Worm (Caenorhabditis elegans) whole organism, L4 larva: ENCODE results near the gene C16A3.2.

Experiments used
- F10B5.3 ChIP-seq: sonication (generic microtip); optimal IDR thresholded peaks from 2 replicates; lab custom pipeline; 2016; ENCODE audit warnings: mild to moderate bottlenecking, missing genetic modification characterization, missing compliant biosample characterization
- F37D6.2 ChIP-seq: sonication (generic microtip); optimal IDR thresholded peaks from 2 replicates; lab custom pipeline; 2016; ENCODE audit warnings: mild to moderate bottlenecking, missing genetic modification characterization, missing compliant biosample characterization
- Y48G9A.11 ChIP-seq: fragments of 200-800 bp; sonication (Bioruptor generic); IDR thresholded peaks from 2 replicates; pipeline ENCODE4 v1.3.6; 2022; ENCODE audit warnings: missing genetic modification reagents, missing genetic modification characterization, missing compliant biosample characterization
- Y5F2A.4 ChIP-seq: fragments of 200-800 bp; sonication (Bioruptor generic); optimal IDR thresholded peaks from 2 replicates; lab custom pipeline; 2018; ENCODE audit warnings: mild to moderate bottlenecking, missing genetic modification characterization, missing compliant biosample characterization
- Y75B8A.6 ChIP-seq: fragments of 200-800 bp; sonication (Bioruptor generic); IDR thresholded peaks from 2 replicates; pipeline ENCODE4 v1.3.6; 2022; ENCODE audit warnings: missing genetic modification reagents, missing genetic modification characterization, missing compliant biosample characterization
- ZK337.2 ChIP-seq: fragments of 200-800 bp; sonication (Bioruptor generic); IDR thresholded peaks from 2 replicates; pipeline ENCODE4 v1.3.6; 2022; ENCODE audit warnings: missing genetic modification reagents, missing genetic modification characterization, missing compliant biosample characterization
- ZK546.5 ChIP-seq, 2 experiments: sonication (generic microtip); optimal IDR thresholded peaks; 2 replicates each; lab custom pipeline; 2017; ENCODE audit warnings: missing biosample characterization in 2 of 2, missing genetic modification characterization in 2 of 2
- aha-1 ChIP-seq: fragments of 150-350 bp; peaks from one replicate; lab custom pipeline; 2014; ENCODE audit warnings: missing biosample characterization, missing genetic modification characterization
- ceh-28 ChIP-seq: fragments of 150-350 bp; optimal IDR thresholded peaks from 2 replicates; lab custom pipeline; 2014; ENCODE audit warnings: missing biosample characterization, missing genetic modification reagents, missing genetic modification characterization
- ceh-32 ChIP-seq: sonication (generic microtip); optimal IDR thresholded peaks from 2 replicates; lab custom pipeline; 2016; ENCODE audit warnings: mild to moderate bottlenecking, missing genetic modification characterization, missing compliant biosample characterization; ENCODE audit not compliant: poor library complexity
- ceh-44 ChIP-seq: fragments of 200-800 bp; sonication (Bioruptor generic); IDR thresholded peaks from 2 replicates; pipeline ENCODE4 v1.3.6; 2022; ENCODE audit warnings: missing genetic modification reagents, missing genetic modification characterization, missing compliant biosample characterization
- ceh-82 ChIP-seq: sonication (generic microtip); optimal IDR thresholded peaks from 2 replicates; lab custom pipeline; 2017; ENCODE audit warnings: missing biosample characterization, missing genetic modification characterization
- ces-1 ChIP-seq: fragments of 150-350 bp; sonication (generic microtip); optimal IDR thresholded peaks from 4 replicates; lab custom pipeline; 2014; ENCODE audit warnings: missing biosample characterization, missing genetic modification reagents, missing genetic modification characterization
- cey-2 ChIP-seq: sonication (generic microtip); optimal IDR thresholded peaks from 3 replicates; lab custom pipeline; 2017; ENCODE audit warnings: missing genetic modification characterization, mild to moderate bottlenecking, missing compliant biosample characterization, antibody characterized with exemption, borderline replicate concordance; ENCODE audit not compliant: insufficient read depth
- daf-12 ChIP-seq: fragments of 150-350 bp; optimal IDR thresholded peaks from 2 replicates; lab custom pipeline; 2014; ENCODE audit warnings: missing biosample characterization, missing genetic modification reagents, missing genetic modification characterization
- dmd-6 ChIP-seq: fragments of 200-800 bp; sonication (Bioruptor generic); IDR thresholded peaks from 2 replicates; pipeline ENCODE4 v1.3.6; 2022; ENCODE audit warnings: missing genetic modification reagents, missing genetic modification characterization, missing compliant biosample characterization
- dpl-1 ChIP-seq: fragments of 150-350 bp; optimal IDR thresholded peaks from 2 replicates; lab custom pipeline; 2014; ENCODE audit warnings: missing biosample characterization, missing genetic modification reagents, missing genetic modification characterization
- egl-27 ChIP-seq: sonication (generic microtip); optimal IDR thresholded peaks from 3 replicates; lab custom pipeline; 2017; ENCODE audit warnings: missing biosample characterization, missing genetic modification reagents, missing genetic modification characterization
- egl-43 ChIP-seq: fragments of 200-800 bp; sonication (Bioruptor generic); IDR thresholded peaks from 2 replicates; pipeline ENCODE4 v1.3.6; 2022; ENCODE audit warnings: missing genetic modification reagents, missing genetic modification characterization, missing compliant biosample characterization
- fkh-10 ChIP-seq: fragments of 150-350 bp; optimal IDR thresholded peaks from 2 replicates; lab custom pipeline; 2014; ENCODE audit warnings: missing biosample characterization, missing genetic modification reagents, missing genetic modification characterization
- fos-1 ChIP-seq: fragments of 150-350 bp; optimal IDR thresholded peaks from 2 replicates; lab custom pipeline; 2014; ENCODE audit warnings: missing biosample characterization, missing genetic modification characterization
- hif-1 ChIP-seq, 2 experiments: sonication (generic microtip); optimal IDR thresholded peaks; 2 replicates each; lab custom pipeline; 2016 to 2017; ENCODE audit warnings: missing compliant biosample characterization in 2 of 2, missing genetic modification characterization in 2 of 2, missing genetic modification reagents in 2 of 2, missing genotype in 2 of 2, mild to moderate bottlenecking in 1 of 2
- hlh-30 ChIP-seq: sonication (generic microtip); optimal IDR thresholded peaks from 2 replicates; lab custom pipeline; 2017; ENCODE audit warnings: antibody characterized with exemption, mild to moderate bottlenecking, missing genetic modification characterization, missing compliant biosample characterization; ENCODE audit not compliant: insufficient read depth
- hmg-1.1 ChIP-seq: fragments of 200-800 bp; sonication (Bioruptor generic); IDR thresholded peaks from 2 replicates; pipeline ENCODE4 v1.3.6; 2022; ENCODE audit warnings: missing genetic modification reagents, missing genetic modification characterization, missing compliant biosample characterization
- lin-1 ChIP-seq: fragments of 200-800 bp; sonication (Bioruptor generic); IDR thresholded peaks from 2 replicates; pipeline ENCODE4 v1.3.6; 2022; ENCODE audit warnings: missing genetic modification reagents, missing genetic modification characterization, missing compliant biosample characterization
- lin-29 ChIP-seq: fragments of 200-800 bp; sonication (Bioruptor generic); IDR thresholded peaks from 2 replicates; pipeline ENCODE4 v1.3.6; 2022; ENCODE audit warnings: missing genetic modification reagents, missing genetic modification characterization, missing compliant biosample characterization
- lir-3 ChIP-seq: sonication (generic microtip); optimal IDR thresholded peaks from 2 replicates; lab custom pipeline; 2016; ENCODE audit warnings: mild to moderate bottlenecking, missing genetic modification characterization, missing compliant biosample characterization
- mdl-1 ChIP-seq, 2 experiments: fragments of 150-350 bp in 1 of 2; sonication (generic microtip) in 1 of 2; optimal IDR thresholded peaks; 2 replicates each; lab custom pipeline; 2014 to 2017; ENCODE audit warnings: missing biosample characterization in 2 of 2, missing genetic modification characterization in 2 of 2
- mdt-29 ChIP-seq: fragments of 200-800 bp; sonication (Bioruptor generic); IDR thresholded peaks from 2 replicates; pipeline ENCODE4 v1.3.6; 2022; ENCODE audit warnings: missing genetic modification reagents, missing genetic modification characterization, missing compliant biosample characterization
- mep-1 ChIP-seq: fragments of 150-350 bp; sonication (generic microtip); optimal IDR thresholded peaks from 3 replicates; lab custom pipeline; 2014; ENCODE audit warnings: missing biosample characterization, missing genetic modification characterization
- mes-2 ChIP-seq: sonication (generic microtip); optimal IDR thresholded peaks from 2 replicates; lab custom pipeline; 2016; ENCODE audit warnings: missing genotype, mild to moderate bottlenecking, missing genetic modification characterization, missing compliant biosample characterization; ENCODE audit not compliant: poor library complexity, severe bottlenecking
- mxl-3 ChIP-seq: fragments of 200-800 bp; sonication (Bioruptor generic); optimal IDR thresholded peaks from 2 replicates; lab custom pipeline; 2018; ENCODE audit warnings: mild to moderate bottlenecking, missing genetic modification characterization, missing compliant biosample characterization
- nhr-111 ChIP-seq: fragments of 200-800 bp; sonication (Bioruptor generic); optimal IDR thresholded peaks from 2 replicates; lab custom pipeline; 2018; ENCODE audit warnings: mild to moderate bottlenecking, missing genetic modification characterization, missing compliant biosample characterization
- nhr-237 ChIP-seq: sonication (generic microtip); optimal IDR thresholded peaks from 2 replicates; lab custom pipeline; 2017; ENCODE audit warnings: missing biosample characterization, missing genetic modification characterization
- nhr-28 ChIP-seq: fragments of 150-350 bp; optimal IDR thresholded peaks from 2 replicates; lab custom pipeline; 2014; ENCODE audit warnings: missing biosample characterization, missing genetic modification characterization
- nhr-42 ChIP-seq: fragments of 200-800 bp; sonication (Bioruptor generic); IDR thresholded peaks from 2 replicates; pipeline ENCODE4 v1.3.6; 2022; ENCODE audit warnings: missing genetic modification characterization, missing compliant biosample characterization
- nhr-48 ChIP-seq: sonication (generic microtip); optimal IDR thresholded peaks from 2 replicates; lab custom pipeline; 2016; ENCODE audit warnings: mild to moderate bottlenecking, missing genetic modification characterization, missing compliant biosample characterization
- nhr-6 ChIP-seq: fragments of 150-350 bp; optimal IDR thresholded peaks from 2 replicates; lab custom pipeline; 2014; ENCODE audit warnings: missing biosample characterization, missing genetic modification characterization
- nhr-76 ChIP-seq: fragments of 150-350 bp; optimal IDR thresholded peaks from 2 replicates; lab custom pipeline; 2014; ENCODE audit warnings: missing biosample characterization, missing genetic modification characterization
- pha-4 ChIP-seq, 2 experiments: fragments of 150-350 bp in 1 of 2; fragments of 200-800 bp in 1 of 2; sonication (Bioruptor generic) in 1 of 2; IDR thresholded peaks in 1 of 2; optimal IDR thresholded peaks in 1 of 2; 2 replicates each; pipeline versions ENCODE4 v1.3.6 to Lab custom; 2014 to 2022; ENCODE audit warnings: missing genetic modification characterization in 2 of 2, missing genetic modification reagents in 2 of 2, missing biosample characterization in 1 of 2, missing compliant biosample characterization in 1 of 2
- pqm-1 ChIP-seq: sonication (generic microtip); optimal IDR thresholded peaks from 2 replicates; lab custom pipeline; 2017; ENCODE audit warnings: missing biosample characterization, missing genetic modification characterization
- tra-1 ChIP-seq: fragments of 200-800 bp; sonication (Bioruptor generic); IDR thresholded peaks from 2 replicates; pipeline ENCODE4 v1.3.6; 2022; ENCODE audit warnings: missing genetic modification reagents, missing genetic modification characterization, missing compliant biosample characterization
- unc-62 ChIP-seq, 3 experiments: fragments of 150-350 bp in 1 of 3; sonication (generic microtip); optimal IDR thresholded peaks in 2 of 3; peaks in 1 of 3; 1 replicate in 1 of 3; 2 replicates in 2 of 3; lab custom pipeline; 2014 to 2017; ENCODE audit warnings: missing biosample characterization in 3 of 3, missing genetic modification characterization in 3 of 3, missing genetic modification reagents in 3 of 3, missing genotype in 1 of 3
- zag-1 ChIP-seq: fragments of 150-350 bp; optimal IDR thresholded peaks from 2 replicates; lab custom pipeline; 2014; ENCODE audit warnings: missing biosample characterization, missing genetic modification characterization
- zfp-3 ChIP-seq: fragments of 200-800 bp; sonication (Bioruptor generic); conservative IDR thresholded peaks from 2 replicates; pipeline ENCODE4 v1.3.6; 2022; ENCODE audit warnings: missing genetic modification reagents, missing genetic modification characterization, missing compliant biosample characterization
- zip-11 ChIP-seq: fragments of 200-800 bp; sonication (Bioruptor generic); IDR thresholded peaks from 2 replicates; pipeline ENCODE4 v1.3.6; 2022; ENCODE audit warnings: missing genetic modification characterization, missing compliant biosample characterization

Gene C16A3.2

DNA sequence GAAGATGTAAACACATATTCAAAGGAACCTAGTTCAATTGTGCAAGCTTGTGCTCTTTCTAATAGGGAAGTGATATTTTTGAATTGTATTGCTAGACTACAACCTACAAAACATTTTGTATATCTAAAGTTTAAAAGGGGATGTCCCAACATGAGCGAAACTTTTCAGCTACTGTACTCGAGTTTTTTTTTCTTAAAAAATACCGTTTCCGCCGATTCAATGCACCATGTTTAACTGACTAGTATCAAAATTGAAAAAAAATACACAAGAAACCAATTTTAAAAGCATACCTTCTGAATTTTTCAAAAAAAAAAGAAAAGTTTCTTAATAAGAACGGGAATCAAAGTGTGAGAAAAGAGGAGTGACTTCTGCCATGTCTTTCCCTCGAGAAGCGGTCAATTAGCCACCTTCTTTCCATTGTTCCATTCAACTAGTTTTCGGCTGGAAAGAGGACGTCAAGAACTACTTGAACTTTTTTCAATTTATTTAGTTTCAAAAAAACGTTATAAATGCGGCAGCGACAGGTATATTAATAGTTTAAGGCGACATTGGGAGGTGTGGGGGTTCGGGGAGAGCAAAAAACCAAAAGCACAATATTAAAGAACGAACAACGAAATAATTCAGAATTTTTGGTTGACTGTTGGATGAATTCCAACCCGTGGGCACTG lies 25.8 kb downstream of the C16A3.2 start, which contains the start of gene nas-4 (continued):
- peak; percentile 43; the same call in 1 of the 2 replicates for TF ChIP-seq hmg-1.1 (GFP tag; lab: Robert Waterston, UW)
- TF ChIP-seq nhr-111 (GFP tag; lab: Kevin White, UChicago) = no peak
- TF ChIP-seq zip-11 (GFP tag; lab: Robert Waterston, UW) = no peak
- peak; percentile 19; the same call in 1 of the 2 replicates for TF ChIP-seq dmd-6 (GFP tag; lab: Robert Waterston, UW)
- TF ChIP-seq nhr-48 = peak; percentile 41
- TF ChIP-seq pha-4 (GFP tag; IDR thresholded peaks at IDR 0.05; lab: Robert Waterston, UW) = no peak
- TF ChIP-seq pha-4 (tag; optimal IDR thresholded peaks at IDR 0.05; lab: Kevin White, UChicago) = no peak
- no peak for TF ChIP-seq hlh-30
- TF ChIP-seq daf-12 (tag; lab: Kevin White, UChicago) = no peak
- TF ChIP-seq fos-1 = peak; percentile 28
- TF ChIP-seq nhr-237 (tag; lab: Kevin White, UChicago) = no peak
- TF ChIP-seq Y75B8A.6 = no peak
- no peak for TF ChIP-seq mdl-1 (tag; optimal IDR thresholded peaks at IDR 0.05; lab: Kevin White, UChicago)
- TF ChIP-seq unc-62 (GFP tag; optimal IDR thresholded peaks at IDR 0.05 in 1 of 2; lab: Kevin White, UChicago) = peak in 1 of 2 experiments; percentile 56
- TF ChIP-seq unc-62 (tag; optimal IDR thresholded peaks at IDR 0.05; lab: Kevin White, UChicago) = no peak
- TF ChIP-seq egl-27 (tag; lab: Kevin White, UChicago) = no peak
- TF ChIP-seq mep-1 (tag; lab: Kevin White, UChicago) = peak; percentile 71
- TF ChIP-seq ceh-82 = no peak
- TF ChIP-seq nhr-42 = no peak
- no peak for TF ChIP-seq fkh-10
- no peak for TF ChIP-seq dpl-1 (GFP tag; lab: Kevin White, UChicago)
- peak; percentile 35; the same call in 1 of the 2 replicates for TF ChIP-seq mdt-29 (GFP tag; lab: Robert Waterston, UW)
- TF ChIP-seq ces-1 (GFP tag; lab: Kevin White, UChicago) = no peak
- TF ChIP-seq cey-2 = no peak
- TF ChIP-seq mes-2 (tag; lab: Kevin White, UChicago) = peak; percentile 41
- no peak for TF ChIP-seq Y48G9A.11 (GFP tag; lab: Robert Waterston, UW)
- TF ChIP-seq ceh-44 (GFP tag; lab: Robert Waterston, UW) = no peak
- TF ChIP-seq nhr-76 (tag; lab: Kevin White, UChicago) = no peak
- TF ChIP-seq hif-1 (tag; optimal IDR thresholded peaks at IDR 0.05; lab: Kevin White, UChicago) = no peak

- TF ChIP-seq mxl-3 (peak; percentile 6), Y5F2A.4 (GFP tag; lab: Kevin White, UChicago) (no peak), aha-1 (peak; percentile 40)
Measured at ce11 chrIII:6418254-6418653, 28.6 kb downstream of the C16A3.2 start.

DNA sequence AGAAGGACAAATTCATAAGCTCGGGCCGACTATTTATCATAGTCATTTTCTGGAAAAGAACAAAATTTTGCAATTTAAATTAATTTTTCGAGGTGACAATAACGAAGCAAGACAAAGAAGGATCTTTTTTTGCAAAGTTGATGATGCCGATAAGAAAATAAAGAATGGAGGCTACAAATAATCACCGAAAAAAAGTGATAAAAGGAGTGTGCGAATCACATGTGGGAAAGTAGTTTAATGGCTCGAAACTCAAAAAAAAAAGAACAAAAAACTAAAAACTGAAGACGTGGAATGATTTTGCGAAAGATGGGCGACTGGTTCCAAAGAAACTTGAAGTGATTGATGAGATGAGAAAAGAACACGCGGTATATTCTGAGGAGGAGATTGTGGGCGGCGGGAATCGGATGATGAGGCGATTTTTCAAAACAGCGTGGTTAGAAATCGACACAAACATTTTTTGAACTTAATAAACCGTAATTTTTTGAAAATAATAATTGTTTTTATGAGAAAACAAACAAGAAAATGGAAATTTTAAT lies 29.8 kb downstream of the C16A3.2 start, which contains the start of gene atgl-1:
Gene atgl-1, minus strand, starts transcription at position 51 of the 536 bp plus-strand sequence.
- TF ChIP-seq ZK546.5 (tag; optimal IDR thresholded peaks at IDR 0.05; lab: Kevin White, UChicago) (no peak), F10B5.3 (tag; lab: Kevin White, UChicago) (no peak), lin-29 (GFP tag; lab: Robert Waterston, UW) (no peak), nhr-76 (tag; lab: Kevin White, UChicago) (no peak), ceh-28 (tag; lab: Kevin White, UChicago) (no peak), nhr-28 (tag; lab: Kevin White, UChicago) (peak; percentile 69), tra-1 (GFP tag; lab: Robert Waterston, UW) (no peak), mxl-3 (peak; percentile 35), mdl-1 (tag; optimal IDR thresholded peaks at IDR 0.05; lab: Kevin White, UChicago) (peak in 1 of 2 experiments; percentile 38), hlh-30 (peak; percentile 43), fkh-10 (no peak), dmd-6 (GFP tag; lab: Robert Waterston, UW) (peak; percentile 32; the same call in 1 of the 2 replicates), nhr-6 (tag; lab: Kevin White, UChicago) (no peak), nhr-42 (no peak), lin-1 (GFP tag; lab: Robert Waterston, UW) (no peak), F37D6.2 (no peak), zfp-3 (GFP tag; lab: Robert Waterston, UW) (no peak), lir-3 (tag; lab: Kevin White, UChicago) (no peak), pqm-1 (tag; lab: Kevin White, UChicago) (no peak), zag-1 (tag; lab: Kevin White, UChicago) (no peak), egl-43 (GFP tag; lab: Robert Waterston, UW) (no peak), ceh-32 (tag; lab: Kevin White, UChicago) (no peak), ZK337.2 (no peak)
